Worm (Caenorhabditis elegans) whole organism, early embryonic: Measurements from ENCODE around the gene C08B6.18.

Experiments used
- B0310.2 ChIP-seq: sonication (generic microtip); optimal IDR thresholded peaks from 2 replicates; lab custom pipeline; 2016; ENCODE audit warnings: mild to moderate bottlenecking, missing genetic modification characterization, missing compliant biosample characterization
- F13C5.2 ChIP-seq: sonication (generic microtip); optimal IDR thresholded peaks from 2 replicates; lab custom pipeline; 2017; ENCODE audit warnings: mild to moderate bottlenecking, missing genetic modification characterization, inconsistent platforms, missing compliant biosample characterization
- aly-1 ChIP-seq: sonication (generic microtip); optimal IDR thresholded peaks from 2 replicates; lab custom pipeline; 2016; ENCODE audit warnings: missing genetic modification characterization, missing compliant biosample characterization
- ama-1 ChIP-seq: fragments of 150-350 bp; optimal IDR thresholded peaks from 2 replicates; lab custom pipeline; 2014
- ceh-13 ChIP-seq: fragments of 200-800 bp; sonication (Bioruptor generic); optimal IDR thresholded peaks from 2 replicates; lab custom pipeline; 2018; ENCODE audit warnings: mild to moderate bottlenecking, missing genetic modification characterization, missing compliant biosample characterization
- ceh-36 ChIP-seq: sonication (generic microtip); optimal IDR thresholded peaks from 2 replicates; lab custom pipeline; 2016; ENCODE audit warnings: missing genetic modification characterization, inconsistent platforms, missing compliant biosample characterization
- ets-7 ChIP-seq: sonication (generic microtip); optimal IDR thresholded peaks from 2 replicates; lab custom pipeline; 2016; ENCODE audit warnings: missing genotype, missing genetic modification characterization, missing compliant biosample characterization
- flt-1 ChIP-seq: fragments of 200-800 bp; sonication (Bioruptor generic); IDR thresholded peaks from 2 replicates; pipeline ENCODE4 v1.3.6; 2022; ENCODE audit warnings: missing genetic modification characterization, missing compliant biosample characterization
- hmbx-1 ChIP-seq: sonication (generic microtip); optimal IDR thresholded peaks from 2 replicates; lab custom pipeline; 2016; ENCODE audit warnings: mild to moderate bottlenecking, missing genetic modification characterization, missing compliant biosample characterization
- hmg-4 ChIP-seq: fragments of 200-800 bp; sonication (Bioruptor generic); optimal IDR thresholded peaks from 2 replicates; lab custom pipeline; 2018; ENCODE audit warnings: mild to moderate bottlenecking, missing genetic modification characterization, missing compliant biosample characterization
- hnd-1 ChIP-seq: sonication (generic microtip); optimal IDR thresholded peaks from 2 replicates; lab custom pipeline; 2016; ENCODE audit warnings: missing genetic modification characterization, missing compliant biosample characterization
- pes-1 ChIP-seq: fragments of 200-800 bp; sonication (Bioruptor generic); IDR thresholded peaks from 2 replicates; pipeline ENCODE4 v1.3.6; 2022; ENCODE audit warnings: missing genetic modification reagents, missing genetic modification characterization, missing compliant biosample characterization
- scrt-1 ChIP-seq: fragments of 200-800 bp; sonication (Bioruptor generic); IDR thresholded peaks from 2 replicates; pipeline ENCODE4 v1.3.6; 2022; ENCODE audit warnings: missing genetic modification characterization, missing compliant biosample characterization
- sea-1 ChIP-seq: fragments of 200-800 bp; sonication (Bioruptor generic); conservative IDR thresholded peaks from 2 replicates; pipeline ENCODE4 v1.3.6; 2022; ENCODE audit warnings: missing genetic modification characterization, missing compliant biosample characterization
- tbx-11 ChIP-seq: fragments of 200-800 bp; sonication (Bioruptor generic); IDR thresholded peaks from 2 replicates; pipeline ENCODE4 v1.3.6; 2022; ENCODE audit warnings: missing genetic modification characterization, missing compliant biosample characterization
- tbx-37 ChIP-seq: fragments of 200-800 bp; sonication (Bioruptor generic); conservative IDR thresholded peaks from 2 replicates; pipeline ENCODE4 v1.3.6; 2022; ENCODE audit warnings: missing genetic modification reagents, missing genetic modification characterization, missing compliant biosample characterization
- tra-4 ChIP-seq: sonication (generic microtip); optimal IDR thresholded peaks from 2 replicates; lab custom pipeline; 2017; ENCODE audit warnings: missing genetic modification characterization, missing compliant biosample characterization

Gene C08B6.18

DNA sequence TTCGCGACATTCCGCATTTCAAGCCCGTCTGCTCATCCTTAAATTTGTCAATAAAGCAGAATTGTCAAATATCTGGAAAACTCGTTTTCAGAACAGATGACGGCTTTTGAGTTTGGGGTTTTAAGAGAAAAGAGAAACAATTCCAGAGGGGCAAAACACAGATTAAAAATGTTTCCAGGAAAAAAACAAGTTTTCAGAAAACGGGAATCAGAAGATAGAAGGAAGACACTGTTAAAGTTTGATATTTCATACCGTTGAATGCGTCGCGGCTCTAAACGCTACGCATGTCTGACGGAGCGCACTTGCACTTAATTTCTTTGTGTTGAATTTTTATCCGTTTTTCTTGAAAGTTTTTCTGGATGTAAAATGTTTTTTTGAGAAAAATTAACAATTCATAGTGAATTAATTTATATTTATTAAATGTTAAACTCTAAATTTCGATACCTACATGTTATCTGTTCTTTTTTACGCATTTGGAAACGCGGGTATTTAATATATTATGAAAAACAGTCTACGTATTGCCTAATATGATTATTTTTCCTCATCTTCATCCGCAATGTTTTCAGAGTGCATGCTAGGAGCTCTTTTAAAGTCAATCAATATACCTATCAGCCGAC lies at the start of gene C08B6.18, which contains the start of the genes wdr-20 and C08B6.8:
Gene C08B6.18, minus strand, starts transcription at position 51 of the 617 bp plus-strand sequence.
Gene wdr-20, minus strand, starts transcription at position 82 of the 617 bp plus-strand sequence.
Gene C08B6.8, plus strand, starts transcription at position 567 of the 617 bp plus-strand sequence.
- TF ChIP-seq hnd-1 (tag; lab: Kevin White, UChicago): no peak
- no peak for TF ChIP-seq hmg-4
- TF ChIP-seq hmbx-1 (tag; lab: Kevin White, UChicago): no peak
- TF ChIP-seq scrt-1 (GFP tag; lab: Robert Waterston, UW): no peak
- no peak for TF ChIP-seq ceh-13 (GFP tag; lab: Kevin White, UChicago)
- TF ChIP-seq pes-1 (GFP tag; lab: Robert Waterston, UW): no peak
- no peak for TF ChIP-seq tbx-37
- no peak for TF ChIP-seq B0310.2
- TF ChIP-seq flt-1 (GFP tag; lab: Robert Waterston, UW): no peak
- TF ChIP-seq F13C5.2 (tag; lab: Kevin White, UChicago): no peak
- TF ChIP-seq sea-1 (GFP tag; lab: Robert Waterston, UW): no peak

DNA sequence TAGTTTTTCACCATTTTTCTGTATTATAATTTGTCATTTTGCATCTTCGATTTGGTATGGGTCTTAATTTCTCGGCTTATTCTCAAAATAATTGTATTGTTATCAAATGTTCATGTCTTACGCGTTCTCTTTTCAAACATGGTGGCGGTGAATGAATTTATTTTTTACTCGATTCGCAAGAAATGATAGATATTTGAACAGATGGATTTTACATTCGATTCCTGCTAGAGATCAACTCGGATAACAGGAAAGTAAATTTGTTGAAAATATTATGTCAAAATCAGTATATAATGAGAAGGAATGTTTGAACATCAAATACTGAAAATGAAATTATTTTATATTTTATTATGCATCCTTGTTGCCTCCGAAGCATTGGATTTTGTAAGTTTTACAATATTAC lies 49.1 kb upstream of the C08B6.18 start, which contains the start of gene ZK856.4:
Gene ZK856.4, plus strand, starts transcription at position 301 of the 400 bp plus-strand sequence.
- TF ChIP-seq B0310.2: no peak
- TF ChIP-seq ama-1 (lab: Kevin White, UChicago): no peak
- no peak for TF ChIP-seq hmg-4
- no peak for TF ChIP-seq ceh-36 (tag; lab: Kevin White, UChicago)
- TF ChIP-seq tra-4: no peak
- no peak for TF ChIP-seq hnd-1 (tag; lab: Kevin White, UChicago)
- no peak for TF ChIP-seq flt-1 (GFP tag; lab: Robert Waterston, UW)
- no peak for TF ChIP-seq sea-1 (GFP tag; lab: Robert Waterston, UW)
- TF ChIP-seq tbx-37: no peak
- TF ChIP-seq aly-1 (tag; lab: Kevin White, UChicago): no peak
- TF ChIP-seq hmbx-1 (tag; lab: Kevin White, UChicago): no peak
- no peak for TF ChIP-seq F13C5.2 (tag; lab: Kevin White, UChicago)
- TF ChIP-seq ceh-13 (GFP tag; lab: Kevin White, UChicago): no peak
- TF ChIP-seq scrt-1 (GFP tag; lab: Robert Waterston, UW): no peak
- TF ChIP-seq ets-7: no peak
- TF ChIP-seq tbx-11 (GFP tag; lab: Robert Waterston, UW): no peak
- TF ChIP-seq pes-1 (GFP tag; lab: Robert Waterston, UW): no peak

DNA sequence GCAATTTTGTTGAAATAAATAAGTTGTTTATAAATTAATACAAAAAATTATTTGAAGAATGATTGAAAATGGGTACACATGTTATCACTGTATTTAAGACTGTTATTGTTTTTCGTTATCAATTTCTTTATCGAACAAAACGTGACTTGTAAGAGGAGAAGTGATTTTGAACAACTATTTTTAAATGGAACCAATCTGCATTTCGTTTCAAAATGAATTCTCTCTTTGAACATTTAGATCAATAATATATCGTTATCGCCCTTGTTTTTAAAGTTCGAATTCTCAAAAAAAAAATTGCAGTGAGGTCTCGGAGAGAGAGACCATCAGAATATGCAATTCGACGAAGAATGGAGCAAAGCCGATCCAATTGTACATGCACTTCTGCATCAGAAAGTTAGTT lies 45.3 kb upstream of the C08B6.18 start, which contains the start of gene cul-5:
Gene cul-5, plus strand, starts transcription at position 301 of the 400 bp plus-strand sequence.
- no peak for TF ChIP-seq hmbx-1 (tag; lab: Kevin White, UChicago)
- TF ChIP-seq ceh-36 (tag; lab: Kevin White, UChicago): no peak
- no peak for TF ChIP-seq tbx-11 (GFP tag; lab: Robert Waterston, UW)
- TF ChIP-seq sea-1 (GFP tag; lab: Robert Waterston, UW): no peak
- no peak for TF ChIP-seq hnd-1 (tag; lab: Kevin White, UChicago)
- no peak for TF ChIP-seq aly-1 (tag; lab: Kevin White, UChicago)
- no peak for TF ChIP-seq pes-1 (GFP tag; lab: Robert Waterston, UW)
- no peak for TF ChIP-seq hmg-4
- TF ChIP-seq B0310.2: no peak
- no peak for TF ChIP-seq ceh-13 (GFP tag; lab: Kevin White, UChicago)

DNA sequence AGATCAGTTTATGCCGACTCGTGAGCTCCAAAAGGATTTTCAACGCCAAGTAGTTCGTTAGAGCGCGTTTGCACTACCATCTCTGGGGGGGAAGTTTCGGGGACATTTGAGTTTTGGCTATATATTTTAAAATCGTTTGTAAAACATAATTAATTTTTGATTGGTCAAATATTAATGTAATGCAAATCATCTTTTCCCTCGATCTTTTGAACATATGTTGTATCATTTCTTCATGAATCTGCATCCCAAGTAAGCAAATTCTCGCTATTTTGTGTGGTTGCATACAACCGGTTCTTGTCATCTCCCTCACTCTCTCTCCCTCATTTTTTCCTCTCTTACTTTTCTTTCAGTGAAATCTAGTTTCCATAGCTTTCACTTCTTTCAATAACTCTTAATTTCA lies 44.2 kb upstream of the C08B6.18 start:
- TF ChIP-seq ets-7 (no peak), hmbx-1 (tag; lab: Kevin White, UChicago) (no peak), tbx-37 (no peak), F13C5.2 (tag; lab: Kevin White, UChicago) (peak; percentile 44), pes-1 (GFP tag; lab: Robert Waterston, UW) (no peak), hnd-1 (tag; lab: Kevin White, UChicago) (no peak), B0310.2 (no peak), ama-1 (lab: Kevin White, UChicago) (no peak)

DNA sequence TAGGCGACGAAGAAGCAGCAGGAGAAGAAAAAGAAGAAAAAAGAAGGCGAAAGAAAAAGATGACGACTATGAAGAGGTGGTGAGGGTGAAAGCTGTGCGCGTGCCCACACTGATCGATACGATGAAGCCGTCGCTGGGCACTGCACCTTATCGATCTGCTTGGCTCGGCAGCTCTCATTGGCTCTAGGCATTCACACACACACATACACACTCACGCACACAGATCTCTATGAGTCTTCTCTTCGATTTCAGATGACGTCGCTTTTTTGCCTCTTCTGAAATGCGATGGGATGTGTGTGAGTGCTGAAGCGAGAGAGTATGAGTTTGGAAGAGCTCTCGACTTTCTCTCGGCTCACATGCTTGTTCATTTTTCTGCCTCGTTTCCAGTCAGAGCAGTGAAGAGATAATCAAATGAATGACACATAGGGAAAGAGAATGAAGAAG lies 40.7 kb upstream of the C08B6.18 start:
- TF ChIP-seq hmbx-1 (tag; lab: Kevin White, UChicago) (no peak), aly-1 (tag; lab: Kevin White, UChicago) (no peak), scrt-1 (GFP tag; lab: Robert Waterston, UW) (no peak), tbx-37 (no peak), pes-1 (GFP tag; lab: Robert Waterston, UW) (no peak), flt-1 (GFP tag; lab: Robert Waterston, UW) (no peak), ceh-36 (tag; lab: Kevin White, UChicago) (no peak), ceh-13 (GFP tag; lab: Kevin White, UChicago) (no peak), sea-1 (GFP tag; lab: Robert Waterston, UW) (no peak), tra-4 (no peak), tbx-11 (GFP tag; lab: Robert Waterston, UW) (no peak), B0310.2 (no peak), hmg-4 (no peak)

DNA sequence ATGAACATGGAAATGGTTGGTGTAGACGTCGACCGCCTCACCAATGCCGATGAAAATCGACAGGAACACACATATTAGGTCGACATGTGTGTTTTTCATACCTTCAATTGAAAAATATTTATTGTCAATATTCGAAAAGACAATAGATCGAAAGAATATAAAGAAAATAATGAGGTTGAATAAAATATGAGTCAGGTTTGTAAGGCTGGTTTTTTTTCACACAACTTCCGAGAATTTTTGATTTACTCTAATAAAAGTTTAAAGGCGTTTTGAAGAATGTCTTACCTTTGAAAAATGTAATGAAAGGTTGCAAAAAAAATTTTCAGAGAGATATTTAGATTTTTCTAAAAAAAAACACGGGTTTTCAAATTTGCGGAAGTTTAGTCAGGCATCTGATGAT lies 39.7 kb upstream of the C08B6.18 start, which contains the start of gene egl-3:
Gene egl-3, minus strand, starts transcription at position 101 of the 400 bp plus-strand sequence.
- TF ChIP-seq tra-4: no peak
- no peak for TF ChIP-seq ets-7
- TF ChIP-seq ama-1 (lab: Kevin White, UChicago): no peak
- no peak for TF ChIP-seq ceh-13 (GFP tag; lab: Kevin White, UChicago)
- TF ChIP-seq ceh-36 (tag; lab: Kevin White, UChicago): no peak
- no peak for TF ChIP-seq tbx-11 (GFP tag; lab: Robert Waterston, UW)
- no peak for TF ChIP-seq tbx-37
- no peak for TF ChIP-seq hmbx-1 (tag; lab: Kevin White, UChicago)
- no peak for TF ChIP-seq flt-1 (GFP tag; lab: Robert Waterston, UW)
- no peak for TF ChIP-seq F13C5.2 (tag; lab: Kevin White, UChicago)

DNA sequence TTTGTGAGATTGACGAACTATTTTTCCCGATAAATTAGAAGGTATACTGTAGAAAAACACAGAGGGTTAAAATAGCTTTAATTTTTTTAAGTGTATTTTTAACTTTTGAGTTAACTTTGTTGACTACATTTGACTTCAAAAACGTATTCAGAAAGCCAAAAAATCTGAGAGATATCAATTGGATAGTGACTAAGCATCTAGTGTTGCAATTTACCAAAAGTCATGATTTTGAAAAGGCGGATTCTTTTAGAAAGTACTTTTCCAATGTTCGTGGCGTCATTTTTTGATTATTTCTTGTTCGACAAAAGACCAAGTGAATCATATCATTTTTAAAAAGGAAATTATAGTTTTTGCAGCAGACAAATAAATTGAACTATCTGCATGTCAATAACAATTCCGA lies 34.9 kb upstream of the C08B6.18 start:
- TF ChIP-seq hmbx-1 (tag; lab: Kevin White, UChicago): no peak
- TF ChIP-seq tbx-37: no peak
- TF ChIP-seq sea-1 (GFP tag; lab: Robert Waterston, UW): no peak
- TF ChIP-seq hnd-1 (tag; lab: Kevin White, UChicago): no peak
- no peak for TF ChIP-seq tbx-11 (GFP tag; lab: Robert Waterston, UW)
